Fruit fly (Drosophila melanogaster) whole organism, wandering third instar larva: ENCODE results near the gene Sirt4.

Experiments used
- Abd-B ChIP-seq: fragments of >200 bp; optimal IDR thresholded peaks from 2 replicates; lab custom pipeline; 2017; ENCODE audit warnings: missing biosample characterization, missing genetic modification characterization
- CG9705 ChIP-seq: fragments of 200-800 bp; sonication (Bioruptor generic); optimal IDR thresholded peaks from 2 replicates; lab custom pipeline; 2018; ENCODE audit warnings: missing biosample characterization, mild to moderate bottlenecking, missing genetic modification characterization
- CrebA ChIP-seq: fragments of 200-800 bp; sonication (Bioruptor generic); optimal IDR thresholded peaks from 2 replicates; lab custom pipeline; 2016; ENCODE audit warnings: missing biosample characterization, mild to moderate bottlenecking, missing genetic modification characterization, borderline replicate concordance
- Dfd ChIP-seq: fragments of >200 bp; optimal IDR thresholded peaks from 2 replicates; lab custom pipeline; 2017; ENCODE audit warnings: missing biosample characterization, missing genetic modification characterization
- GATAd ChIP-seq: sonication (Bioruptor generic); optimal IDR thresholded peaks from 2 replicates; lab custom pipeline; 2016; ENCODE audit warnings: missing biosample characterization, missing genetic modification characterization
- HLH106 ChIP-seq: fragments of 200-800 bp; optimal IDR thresholded peaks from 3 replicates; lab custom pipeline; 2019; ENCODE audit warnings: missing biosample characterization, mild to moderate bottlenecking, missing genetic modification characterization, moderate library complexity
- Hnf4 ChIP-seq: fragments of 200-800 bp; sonication (Bioruptor generic); optimal IDR thresholded peaks from 2 replicates; lab custom pipeline; 2016; ENCODE audit warnings: missing biosample characterization, mild to moderate bottlenecking, missing genetic modification characterization
- Hr83 ChIP-seq: fragments of 200-300 bp; sonication (Bioruptor generic); optimal IDR thresholded peaks from 2 replicates; lab custom pipeline; 2016; ENCODE audit warnings: missing biosample characterization, mild to moderate bottlenecking, missing genetic modification characterization, moderate library complexity; ENCODE audit not compliant: poor library complexity, severe bottlenecking
- Mio ChIP-seq: sonication (Bioruptor generic); optimal IDR thresholded peaks from 2 replicates; lab custom pipeline; 2016; ENCODE audit warnings: missing biosample characterization, missing genetic modification characterization
- Myc ChIP-seq: fragments of >200 bp; optimal IDR thresholded peaks from 2 replicates; lab custom pipeline; 2017
- N ChIP-seq: fragments of >200 bp; optimal IDR thresholded peaks from 2 replicates; lab custom pipeline; 2018; ENCODE audit warnings: missing biosample characterization, missing external identifiers, missing genetic modification characterization
- OdsH ChIP-seq: fragments of 200-800 bp; sonication (Bioruptor generic); optimal IDR thresholded peaks from 2 replicates; lab custom pipeline; 2016; ENCODE audit warnings: missing biosample characterization, mild to moderate bottlenecking, missing genetic modification characterization
- Rel ChIP-seq, 2 experiments: fragments of 200-800 bp; sonication (Bioruptor generic) in 1 of 2; optimal IDR thresholded peaks; 2 replicates in 1 of 2; 3 replicates in 1 of 2; lab custom pipeline; 2016 to 2019; ENCODE audit warnings: mild to moderate bottlenecking in 2 of 2, missing biosample characterization in 2 of 2, missing genetic modification characterization in 2 of 2, moderate library complexity in 1 of 2
- Sp1 ChIP-seq: fragments of 200-800 bp; sonication (Bioruptor generic); optimal IDR thresholded peaks from 3 replicates; lab custom pipeline; 2019; ENCODE audit warnings: missing biosample characterization, mild to moderate bottlenecking, missing genetic modification characterization, moderate library complexity
- br ChIP-seq: fragments of 200-800 bp; sonication (Bioruptor generic); optimal IDR thresholded peaks from 2 replicates; lab custom pipeline; 2016; ENCODE audit warnings: missing biosample characterization, missing genetic modification characterization
- brk ChIP-seq: fragments of 200-800 bp; sonication (Bioruptor generic); optimal IDR thresholded peaks from 2 replicates; lab custom pipeline; 2016; ENCODE audit warnings: missing biosample characterization, mild to moderate bottlenecking, missing genetic modification characterization
- dmrt93B ChIP-seq: fragments of 200-800 bp; sonication (Bioruptor generic); optimal IDR thresholded peaks from 2 replicates; lab custom pipeline; 2018; ENCODE audit warnings: missing biosample characterization, mild to moderate bottlenecking, missing genetic modification characterization
- dsf ChIP-seq: sonication (Bioruptor generic); optimal IDR thresholded peaks from 2 replicates; lab custom pipeline; 2016; ENCODE audit warnings: missing biosample characterization, missing genetic modification characterization, borderline replicate concordance
- ey ChIP-seq: fragments of 200-800 bp; sonication (Bioruptor generic); optimal IDR thresholded peaks from 2 replicates; lab custom pipeline; 2016; ENCODE audit warnings: missing biosample characterization, missing genetic modification characterization
- foxo ChIP-seq, 2 experiments: fragments of 200-800 bp; sonication (Bioruptor generic); optimal IDR thresholded peaks; 2 replicates in 1 of 2; 3 replicates in 1 of 2; lab custom pipeline; 2016 to 2017; ENCODE audit warnings: missing biosample characterization in 2 of 2, missing genetic modification characterization in 2 of 2
- fru ChIP-seq: fragments of 200-800 bp; sonication (Bioruptor generic); optimal IDR thresholded peaks from 3 replicates; lab custom pipeline; 2016; ENCODE audit warnings: missing biosample characterization, mild to moderate bottlenecking, missing genetic modification characterization
- h ChIP-seq: fragments of 200-800 bp; sonication (Bioruptor generic); optimal IDR thresholded peaks from 3 replicates; lab custom pipeline; 2016; ENCODE audit warnings: missing biosample characterization, mild to moderate bottlenecking, missing genetic modification characterization
- lola ChIP-seq: fragments of >200 bp; optimal IDR thresholded peaks from 2 replicates; lab custom pipeline; 2017; ENCODE audit warnings: missing biosample characterization, missing genetic modification characterization
- psq ChIP-seq: fragments of 200-800 bp; sonication (Bioruptor generic); optimal IDR thresholded peaks from 3 replicates; lab custom pipeline; 2017; ENCODE audit warnings: missing biosample characterization, mild to moderate bottlenecking, missing genetic modification characterization, moderate library complexity
- rgr ChIP-seq: fragments of 200-800 bp; sonication (Bioruptor generic); optimal IDR thresholded peaks from 3 replicates; lab custom pipeline; 2016; ENCODE audit warnings: missing biosample characterization, mild to moderate bottlenecking, missing genetic modification characterization
- sage ChIP-seq: fragments of 200-800 bp; sonication (Bioruptor generic); optimal IDR thresholded peaks from 2 replicates; lab custom pipeline; 2016; ENCODE audit warnings: missing biosample characterization, mild to moderate bottlenecking, missing genetic modification characterization
- sv ChIP-seq: fragments of 200-800 bp; sonication (Bioruptor generic); optimal IDR thresholded peaks from 3 replicates; lab custom pipeline; 2016; ENCODE audit warnings: missing biosample characterization, missing genetic modification characterization
- tai ChIP-seq: sonication (Bioruptor generic); optimal IDR thresholded peaks from 2 replicates; lab custom pipeline; 2016; ENCODE audit warnings: missing biosample characterization, missing genetic modification characterization
- usp ChIP-seq: fragments of >200 bp; optimal IDR thresholded peaks from 2 replicates; lab custom pipeline; 2017; ENCODE audit warnings: missing biosample characterization, missing genetic modification characterization
- woc ChIP-seq: sonication (Bioruptor generic); optimal IDR thresholded peaks from 2 replicates; lab custom pipeline; 2016; ENCODE audit warnings: missing biosample characterization, mild to moderate bottlenecking, missing genetic modification characterization

Gene Sirt4

dm6 chrX:5672243-5673051 lies 6.7 kb upstream of the Sirt4 start, which contains the start of gene RpL35:
TSS of gene RpL35 (plus strand) at chrX:5672401.
- TF ChIP-seq CG9705 (GFP tag; lab: Kevin White, UChicago) (peak; percentile 47), dmrt93B (peak; percentile 15), lola (GFP tag; lab: Kevin White, UChicago) (no peak), h (GFP tag; lab: Kevin White, UChicago) (peak; percentile 35), Sp1 (peak; percentile 59), Myc (lab: Kevin White, UChicago) (peak; percentile 42), HLH106 (peak; percentile 21), foxo (GFP tag; optimal IDR thresholded peaks at IDR 0.05; lab: Kevin White, UChicago) (peak in 1 of 2 experiments; percentile 39), psq (GFP tag; lab: Kevin White, UChicago) (peak; percentile 12), sv (GFP tag; lab: Kevin White, UChicago) (no peak), brk (GFP tag; lab: Kevin White, UChicago) (no peak), usp (GFP tag; lab: Kevin White, UChicago) (no peak), br (GFP tag; lab: Kevin White, UChicago) (peak; percentile 31), Rel (GFP tag; optimal IDR thresholded peaks at IDR 0.05; lab: Kevin White, UChicago) (no peak), Rel (tag; optimal IDR thresholded peaks at IDR 0.05; lab: Kevin White, UChicago) (peak; percentile 26), rgr (GFP tag; lab: Kevin White, UChicago) (peak; percentile 60), OdsH (GFP tag; lab: Kevin White, UChicago) (peak; percentile 26), sage (GFP tag; lab: Kevin White, UChicago) (no peak), Dfd (no peak), N (no peak), woc (GFP tag; lab: Kevin White, UChicago) (no peak), CrebA (GFP tag; lab: Kevin White, UChicago) (no peak), Mio (GFP tag; lab: Kevin White, UChicago) (no peak), Abd-B (GFP tag; lab: Kevin White, UChicago) (no peak), fru (GFP tag; lab: Kevin White, UChicago) (peak; percentile 47), Hnf4 (GFP tag; lab: Kevin White, UChicago) (peak; percentile 45)

dm6 chrX:5671537-5672029 lies 5.8 kb upstream of the Sirt4 start, which contains the start of gene Rab18:
TSS of gene Rab18 (minus strand) at chrX:5671812.
- peak; percentile 25 for TF ChIP-seq GATAd
- peak; percentile 38 for TF ChIP-seq woc (GFP tag; lab: Kevin White, UChicago)
- no peak for TF ChIP-seq Abd-B (GFP tag; lab: Kevin White, UChicago)
- TF ChIP-seq foxo (GFP tag; optimal IDR thresholded peaks at IDR 0.05; lab: Kevin White, UChicago): peak in 1 of 2 experiments; percentile 56
- TF ChIP-seq Hr83 (GFP tag; lab: Kevin White, UChicago): peak; percentile 79
- TF ChIP-seq br (GFP tag; lab: Kevin White, UChicago): peak; percentile 3
- peak; percentile 30 for TF ChIP-seq ey (GFP tag; lab: Kevin White, UChicago)
- no peak for TF ChIP-seq dsf (GFP tag; lab: Kevin White, UChicago)
- TF ChIP-seq HLH106: peak; percentile 23
- no peak for TF ChIP-seq tai (GFP tag; lab: Kevin White, UChicago)

- TF ChIP-seq usp (GFP tag; lab: Kevin White, UChicago): no peak
- no peak for TF ChIP-seq Hnf4 (GFP tag; lab: Kevin White, UChicago)
Observed at dm6 chrX:5664222-5664621, 1.5 kb downstream of the Sirt4 start.

DNA sequence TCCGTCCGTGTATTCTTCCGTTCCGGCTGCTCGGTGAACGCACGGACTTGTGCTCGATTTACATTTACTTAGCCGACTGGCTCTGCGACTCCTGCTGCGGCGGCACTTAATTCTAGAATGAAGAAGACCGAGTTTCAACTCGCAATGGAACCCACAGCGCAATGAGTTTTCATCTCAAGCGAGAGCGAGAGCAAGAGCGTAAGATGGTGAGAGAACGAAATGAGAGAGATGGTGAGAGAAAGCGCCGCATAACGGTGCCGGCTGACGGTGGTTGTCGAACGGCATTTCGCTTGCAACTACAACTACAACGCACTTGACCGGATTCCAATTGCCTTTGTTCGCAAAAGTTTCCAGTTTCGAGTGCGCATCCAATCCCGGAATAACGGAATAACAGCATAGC lies 3.0 kb downstream of the Sirt4 start, which contains the start of gene OtopLc:
Gene OtopLc, minus strand, starts transcription at position 101 of the 400 bp plus-strand sequence.
- no peak for TF ChIP-seq lola (GFP tag; lab: Kevin White, UChicago)
- no peak for TF ChIP-seq Mio (GFP tag; lab: Kevin White, UChicago)
- TF ChIP-seq psq (GFP tag; lab: Kevin White, UChicago): no peak
- TF ChIP-seq h (GFP tag; lab: Kevin White, UChicago): no peak
- TF ChIP-seq, all 38 proteins: peak for 0
